Worm (Caenorhabditis elegans): Measurements from ENCODE around the gene ZK666.8.

DNA sequence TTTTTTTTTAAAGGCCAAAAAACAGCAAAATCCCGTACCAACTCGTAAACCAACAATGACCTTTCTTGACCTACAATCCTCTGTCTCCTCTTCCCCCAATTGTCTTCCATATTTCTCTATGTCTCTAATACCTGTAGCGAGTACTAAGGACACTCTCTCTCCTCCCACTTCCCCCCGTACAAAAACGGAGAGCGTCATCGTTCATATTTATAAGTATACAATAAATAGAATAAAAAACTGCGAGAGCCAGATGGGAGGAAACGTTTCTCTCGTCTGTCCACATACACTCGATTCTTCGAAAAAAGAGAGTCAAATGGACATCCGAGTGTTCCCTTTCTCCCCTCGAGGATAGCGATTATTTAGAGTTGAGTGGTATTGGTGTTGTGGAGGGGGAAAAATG lies 11.8 kb upstream of the ZK666.8 start:
- TF ChIP-seq T22C8.4 (GFP tag; IDR thresholded peaks at IDR 0.05), result no peak
- no peak for TF ChIP-seq flt-1 (GFP tag; IDR thresholded peaks at IDR 0.05)
